Fruit fly (Drosophila melanogaster) whole organism, embryonic: Measurements from ENCODE around the gene CG31793.

ENCODE experiments used
- ATbp ChIP-seq: fragments of 200-800 bp; sonication (Bioruptor generic); optimal IDR thresholded peaks from 2 replicates; lab custom pipeline; 2017; ENCODE audit warnings: missing biosample characterization, mild to moderate bottlenecking, missing genetic modification characterization, missing genetic modification reagents
- C15 ChIP-seq: fragments of 200-800 bp; sonication (Bioruptor generic); IDR thresholded peaks from 3 replicates; pipeline ENCODE4 v1.3.6; 2022; ENCODE audit warnings: missing biosample characterization, missing genetic modification characterization
- CG10431 ChIP-seq: fragments of 200-800 bp; sonication (Bioruptor generic); optimal IDR thresholded peaks from 3 replicates; lab custom pipeline; 2018; ENCODE audit warnings: missing biosample characterization, mild to moderate bottlenecking, missing genetic modification characterization
- CG10979 ChIP-seq: fragments of 200-800 bp; sonication (Bioruptor generic); optimal IDR thresholded peaks from 2 replicates; lab custom pipeline; 2018; ENCODE audit warnings: missing biosample characterization, mild to moderate bottlenecking, missing genetic modification characterization, moderate library complexity
- CG15479 ChIP-seq: fragments of 200-800 bp; sonication (Bioruptor generic); optimal IDR thresholded peaks from 3 replicates; lab custom pipeline; 2019; ENCODE audit warnings: missing biosample characterization, mild to moderate bottlenecking, missing genetic modification characterization, moderate library complexity
- CG15601 ChIP-seq: fragments of 200-800 bp; sonication (Bioruptor generic); optimal IDR thresholded peaks from 3 replicates; lab custom pipeline; 2019; ENCODE audit warnings: missing biosample characterization, mild to moderate bottlenecking, missing genetic modification characterization, moderate library complexity
- CG1603 ChIP-seq: fragments of 200-800 bp; sonication (Bioruptor generic); optimal IDR thresholded peaks from 2 replicates; lab custom pipeline; 2019; ENCODE audit warnings: missing biosample characterization, mild to moderate bottlenecking, missing genetic modification characterization, moderate library complexity
- CG17568 ChIP-seq: fragments of 200-800 bp; sonication (Bioruptor generic); optimal IDR thresholded peaks from 2 replicates; lab custom pipeline; 2018; ENCODE audit warnings: missing biosample characterization, mild to moderate bottlenecking, missing genetic modification characterization, moderate library complexity
- CG2712 ChIP-seq: fragments of 200-800 bp; optimal IDR thresholded peaks from 3 replicates; lab custom pipeline; 2019; ENCODE audit warnings: missing biosample characterization, mild to moderate bottlenecking, missing genetic modification characterization, moderate library complexity
- CG32532 ChIP-seq: fragments of 200-800 bp; sonication (Bioruptor generic); IDR thresholded peaks from 2 replicates; pipeline ENCODE4 v1.3.6; 2022; ENCODE audit warnings: missing biosample characterization, missing genetic modification characterization
- CG34376 ChIP-seq: fragments of 200-800 bp; sonication (Bioruptor generic); optimal IDR thresholded peaks from 2 replicates; lab custom pipeline; 2018; ENCODE audit warnings: missing biosample characterization, mild to moderate bottlenecking, missing genetic modification characterization
- CG4707 ChIP-seq: fragments of 200-800 bp; sonication (Bioruptor generic); optimal IDR thresholded peaks from 2 replicates; lab custom pipeline; 2018; ENCODE audit warnings: missing biosample characterization, mild to moderate bottlenecking, missing genetic modification characterization, moderate library complexity
- CG6654 ChIP-seq: fragments of 200-800 bp; sonication (Bioruptor generic); optimal IDR thresholded peaks from 2 replicates; lab custom pipeline; 2017; ENCODE audit warnings: missing biosample characterization, mild to moderate bottlenecking, missing genetic modification characterization
- CG6854 ChIP-seq: fragments of 200-800 bp; sonication (Bioruptor generic); optimal IDR thresholded peaks from 3 replicates; lab custom pipeline; 2017; ENCODE audit warnings: missing biosample characterization, mild to moderate bottlenecking, missing genetic modification characterization
- CG7372 ChIP-seq: fragments of 200-800 bp; sonication (Bioruptor generic); IDR thresholded peaks from 2 replicates; pipeline ENCODE4 v1.3.6; 2022; ENCODE audit warnings: missing biosample characterization, missing genetic modification characterization
- CG7786 ChIP-seq: fragments of 200-800 bp; sonication (Bioruptor generic); optimal IDR thresholded peaks from 2 replicates; lab custom pipeline; 2016; ENCODE audit warnings: missing biosample characterization, missing genetic modification characterization
- CG8290 ChIP-seq, 3 experiments: fragments of 200-800 bp; sonication (Bioruptor generic); optimal IDR thresholded peaks; 2 replicates each; lab custom pipeline; 2016 to 2019; ENCODE audit warnings: missing biosample characterization in 3 of 3, missing genetic modification characterization in 3 of 3, mild to moderate bottlenecking in 2 of 3, moderate library complexity in 1 of 3
- CG8388 ChIP-seq: fragments of 200-800 bp; sonication (Bioruptor generic); optimal IDR thresholded peaks from 2 replicates; lab custom pipeline; 2019; ENCODE audit warnings: missing biosample characterization, mild to moderate bottlenecking, missing genetic modification characterization, moderate library complexity
- Dek ChIP-seq: fragments of 200-800 bp; sonication (Bioruptor generic); optimal IDR thresholded peaks from 3 replicates; lab custom pipeline; 2019; ENCODE audit warnings: missing biosample characterization, mild to moderate bottlenecking, missing genetic modification characterization, moderate library complexity
- Eip74EF ChIP-seq, 2 experiments: fragments of 200-800 bp in 1 of 2; fragments of >200 bp in 1 of 2; sonication (Bioruptor generic) in 1 of 2; optimal IDR thresholded peaks; 2 replicates each; lab custom pipeline; 2017 to 2019; ENCODE audit warnings: missing biosample characterization in 2 of 2, missing genetic modification characterization in 2 of 2, mild to moderate bottlenecking in 1 of 2, moderate library complexity in 1 of 2
- Fer2 ChIP-seq: fragments of 200-800 bp; sonication (Bioruptor generic); optimal IDR thresholded peaks from 2 replicates; lab custom pipeline; 2018; ENCODE audit warnings: missing biosample characterization, mild to moderate bottlenecking, missing genetic modification characterization, moderate library complexity
- Hmr ChIP-seq: fragments of 200-800 bp; sonication (Bioruptor generic); optimal IDR thresholded peaks from 3 replicates; lab custom pipeline; 2017; ENCODE audit warnings: mild to moderate bottlenecking, missing biosample characterization, missing genetic modification reagents, missing genetic modification characterization
- MBD-R2 ChIP-seq: fragments of 200-800 bp; sonication (Bioruptor generic); IDR thresholded peaks from 2 replicates; pipeline ENCODE4 v1.3.6; 2022; ENCODE audit warnings: missing biosample characterization, missing genetic modification characterization
- NC2α ChIP-seq: fragments of 200-800 bp; sonication (Bioruptor generic); optimal IDR thresholded peaks from 2 replicates; lab custom pipeline; 2016; ENCODE audit warnings: missing biosample characterization, missing genetic modification characterization
- Sry-β ChIP-seq: fragments of 200-800 bp; sonication (Bioruptor generic); optimal IDR thresholded peaks from 2 replicates; lab custom pipeline; 2018; ENCODE audit warnings: missing biosample characterization, mild to moderate bottlenecking, missing genetic modification characterization, moderate library complexity
- Xrp1 ChIP-seq: fragments of 200-800 bp; sonication (Bioruptor generic); IDR thresholded peaks from 2 replicates; pipeline ENCODE4 v1.3.6; 2022; ENCODE audit warnings: missing biosample characterization, missing genetic modification characterization
- bab2 ChIP-seq: fragments of 200-800 bp; sonication (Bioruptor generic); optimal IDR thresholded peaks from 2 replicates; lab custom pipeline; 2016; ENCODE audit warnings: missing biosample characterization, missing genetic modification characterization
- bigmax ChIP-seq: fragments of 200-800 bp; sonication (Bioruptor generic); optimal IDR thresholded peaks from 2 replicates; lab custom pipeline; 2018; ENCODE audit warnings: missing biosample characterization, mild to moderate bottlenecking, missing genetic modification characterization
- cg ChIP-seq: fragments of 200-800 bp; sonication (Bioruptor generic); optimal IDR thresholded peaks from 3 replicates; lab custom pipeline; 2019; ENCODE audit warnings: missing biosample characterization, mild to moderate bottlenecking, missing genetic modification characterization, moderate library complexity
- chif ChIP-seq, 2 experiments: fragments of 200-800 bp; sonication (Bioruptor generic); optimal IDR thresholded peaks; 3 replicates each; lab custom pipeline; 2016; ENCODE audit warnings: missing biosample characterization in 2 of 2, missing genetic modification characterization in 2 of 2
- chm ChIP-seq: fragments of 200-800 bp; sonication (Bioruptor generic); IDR thresholded peaks from 2 replicates; pipeline ENCODE4 v1.3.6; 2022; ENCODE audit warnings: missing biosample characterization, missing genetic modification characterization
- danr ChIP-seq: fragments of 200-800 bp; sonication (Bioruptor generic); IDR thresholded peaks from 2 replicates; pipeline ENCODE4 v1.3.6; 2022; ENCODE audit warnings: missing biosample characterization, missing genetic modification characterization
- dm ChIP-seq: fragments of 200-800 bp; sonication (Bioruptor generic); optimal IDR thresholded peaks from 3 replicates; lab custom pipeline; 2016; ENCODE audit warnings: missing biosample characterization, missing genetic modification characterization
- exex ChIP-seq: fragments of 200-800 bp; sonication (Bioruptor generic); optimal IDR thresholded peaks from 4 replicates; lab custom pipeline; 2018; ENCODE audit warnings: missing biosample characterization, mild to moderate bottlenecking, missing genetic modification characterization, moderate library complexity
- fd102C ChIP-seq: fragments of 200-800 bp; sonication (Bioruptor generic); optimal IDR thresholded peaks from 2 replicates; lab custom pipeline; 2018; ENCODE audit warnings: missing biosample characterization, mild to moderate bottlenecking, missing genetic modification characterization, moderate library complexity
- knrl ChIP-seq: fragments of 200-800 bp; sonication (Bioruptor generic); IDR thresholded peaks from 3 replicates; pipeline ENCODE4 v1.3.6; 2022; ENCODE audit warnings: missing biosample characterization, missing genetic modification characterization; ENCODE audit not compliant: partially characterized antibody
- nau ChIP-seq: fragments of 200-800 bp; sonication (Bioruptor generic); optimal IDR thresholded peaks from 3 replicates; lab custom pipeline; 2017; ENCODE audit warnings: missing biosample characterization, mild to moderate bottlenecking, missing genetic modification characterization, missing genetic modification reagents
- nmo ChIP-seq: fragments of 200-800 bp; sonication (Bioruptor generic); optimal IDR thresholded peaks from 2 replicates; lab custom pipeline; 2018; ENCODE audit warnings: missing biosample characterization, mild to moderate bottlenecking, missing genetic modification characterization, moderate library complexity
- odd ChIP-seq: fragments of 200-800 bp; sonication (Bioruptor generic); optimal IDR thresholded peaks from 2 replicates; lab custom pipeline; 2017; ENCODE audit warnings: missing biosample characterization, mild to moderate bottlenecking, missing genetic modification characterization
- sens ChIP-seq: fragments of 200-800 bp; sonication (Bioruptor generic); peaks from one replicate; lab custom pipeline; 2016; ENCODE audit warnings: missing biosample characterization, missing genetic modification characterization
- sisA ChIP-seq: fragments of 200-800 bp; sonication (Bioruptor generic); IDR thresholded peaks from 2 replicates; pipeline ENCODE4 v1.3.6; 2022; ENCODE audit warnings: missing biosample characterization, missing genetic modification characterization
- sna ChIP-seq: fragments of 200-800 bp; sonication (Bioruptor generic); IDR thresholded peaks from 2 replicates; pipeline ENCODE4 v1.3.6; 2022; ENCODE audit warnings: missing biosample characterization, missing genetic modification characterization; ENCODE audit not compliant: partially characterized antibody
- ssp ChIP-seq: fragments of 200-800 bp; sonication (Bioruptor generic); IDR thresholded peaks from 2 replicates; pipeline ENCODE4 v1.3.6; 2022; ENCODE audit warnings: missing biosample characterization, missing genetic modification characterization
- stc ChIP-seq: fragments of 200-800 bp; sonication (Bioruptor generic); IDR thresholded peaks from 2 replicates; pipeline ENCODE4 v1.3.6; 2022; ENCODE audit warnings: missing biosample characterization, missing genetic modification characterization
- tll ChIP-seq, 2 experiments: fragments of 200-800 bp in 1 of 2; fragments of >200 bp in 1 of 2; sonication (Bioruptor generic) in 1 of 2; optimal IDR thresholded peaks; 2 replicates each; lab custom pipeline; 2017 to 2019; ENCODE audit warnings: missing biosample characterization in 2 of 2, missing genetic modification characterization in 2 of 2, mild to moderate bottlenecking in 1 of 2, moderate library complexity in 1 of 2
- unpg ChIP-seq: fragments of 200-800 bp; sonication (Bioruptor generic); optimal IDR thresholded peaks from 3 replicates; lab custom pipeline; 2018; ENCODE audit warnings: missing biosample characterization, mild to moderate bottlenecking, missing genetic modification characterization, moderate library complexity
- zen ChIP-seq: fragments of 200-800 bp; sonication (Bioruptor generic); optimal IDR thresholded peaks from 3 replicates; lab custom pipeline; 2018; ENCODE audit warnings: missing biosample characterization, mild to moderate bottlenecking, missing genetic modification characterization, moderate library complexity

Gene CG31793

dm6 chr2L:18974063-18974779, 28.9 kb upstream of the CG31793 start, which contains the start of the genes L2HGDH and CG10431 (continued):
- TF ChIP-seq sens (GFP tag; lab: Kevin White, UChicago), result peak; percentile 92
- TF ChIP-seq chif (GFP tag; optimal IDR thresholded peaks at IDR 0.05; lab: Kevin White, UChicago), result peak in 1 of 2 experiments; percentile 31
- TF ChIP-seq MBD-R2, result peak; percentile 63
- no peak for TF ChIP-seq CG6654 (GFP tag; lab: Kevin White, UChicago)
- TF ChIP-seq stc (GFP tag; lab: Robert Waterston, UW), result peak; percentile 30; the same call in 1 of the 2 replicates
- peak; percentile 78 for TF ChIP-seq nmo
- peak; percentile 46 for TF ChIP-seq CG32532 (GFP tag; lab: Robert Waterston, UW)
- peak; percentile 18 for TF ChIP-seq bab2
- peak; percentile 44; the same call in 1 of the 3 replicates for TF ChIP-seq knrl (GFP tag; lab: Robert Waterston, UW)
- TF ChIP-seq exex (tag; lab: Kevin White, UChicago), result peak; percentile 93
- TF ChIP-seq ssp, result no peak
- TF ChIP-seq NC2α (GFP tag; lab: Kevin White, UChicago), result no peak
- peak; percentile 25 for TF ChIP-seq ATbp (GFP tag; lab: Kevin White, UChicago)
- TF ChIP-seq cg, result no peak
- no peak for TF ChIP-seq chm (GFP tag; lab: Robert Waterston, UW)
- TF ChIP-seq unpg (GFP tag; lab: Kevin White, UChicago), result peak; percentile 58
- TF ChIP-seq CG15479 (GFP tag; lab: Kevin White, UChicago), result no peak
- peak; percentile 91 for TF ChIP-seq CG34376 (GFP tag; lab: Kevin White, UChicago)
- TF ChIP-seq Sry-β, result no peak
- TF ChIP-seq CG10431 (GFP tag; lab: Kevin White, UChicago), result peak; percentile 45
- TF ChIP-seq CG15601, result peak; percentile 71
- TF ChIP-seq bigmax (GFP tag; lab: Kevin White, UChicago), result peak; percentile 83
- TF ChIP-seq C15 (GFP tag; lab: Robert Waterston, UW), result no peak
- TF ChIP-seq CG7786, result peak; percentile 14
- TF ChIP-seq Xrp1 (GFP tag; lab: Robert Waterston, UW), result peak; percentile 36; the same call in 1 of the 2 replicates
- no peak for TF ChIP-seq CG7372
- peak in 1 of 2 experiments; percentile 13 for TF ChIP-seq tll (GFP tag; optimal IDR thresholded peaks at IDR 0.05; lab: Kevin White, UChicago)
- no peak for TF ChIP-seq sisA
- peak; percentile 61 for TF ChIP-seq CG8290 (GFP tag; optimal IDR thresholded peaks at IDR 0.05; lab: Kevin White, UChicago)
- TF ChIP-seq CG8290 (tag; optimal IDR thresholded peaks at IDR 0.05; lab: Kevin White, UChicago), result peak in 1 of 2 experiments; percentile 77
- TF ChIP-seq odd (GFP tag; lab: Kevin White, UChicago), result peak; percentile 30
- TF ChIP-seq CG2712 (tag; lab: Kevin White, UChicago), result peak; percentile 77
- TF ChIP-seq Eip74EF (GFP tag; optimal IDR thresholded peaks at IDR 0.05; lab: Kevin White, UChicago), result peak in 1 of 2 experiments; percentile 3
- no peak for TF ChIP-seq nau
- TF ChIP-seq dm (GFP tag; lab: Kevin White, UChicago), result peak; percentile 42
- peak; percentile 75 for TF ChIP-seq Hmr (GFP tag; lab: Kevin White, UChicago)
- TF ChIP-seq CG17568 (GFP tag; lab: Kevin White, UChicago), result no peak
- TF ChIP-seq CG1603, result peak; percentile 42
- TF ChIP-seq CG8388, result peak; percentile 43
- peak; percentile 66 for TF ChIP-seq zen
- TF ChIP-seq danr, result 0 out of 2 replicates have a peak, but pooled peaks have one; percentile 20
- TF ChIP-seq Dek (tag; lab: Kevin White, UChicago), result peak; percentile 28
- no peak for TF ChIP-seq sna (GFP tag; lab: Robert Waterston, UW)
- TF ChIP-seq CG6854, result no peak
- peak; percentile 60 for TF ChIP-seq Fer2 (tag; lab: Kevin White, UChicago)
- TF ChIP-seq fd102C (GFP tag; lab: Kevin White, UChicago), result no peak
- no peak for TF ChIP-seq CG4707
- TF ChIP-seq CG10979 (tag; lab: Kevin White, UChicago), result peak; percentile 56
